Fruit fly (Drosophila melanogaster) ovary, adult (tissue): ENCODE data around the gene CG42857.

Experiments used
- CG17801 ChIP-seq: fragments of 200-800 bp; optimal IDR thresholded peaks from 2 replicates; lab custom pipeline; 2019; ENCODE audit warnings: missing biosample characterization, mild to moderate bottlenecking, missing genetic modification characterization, moderate library complexity; ENCODE audit not compliant: partially characterized antibody

The CG42857 gene

DNA sequence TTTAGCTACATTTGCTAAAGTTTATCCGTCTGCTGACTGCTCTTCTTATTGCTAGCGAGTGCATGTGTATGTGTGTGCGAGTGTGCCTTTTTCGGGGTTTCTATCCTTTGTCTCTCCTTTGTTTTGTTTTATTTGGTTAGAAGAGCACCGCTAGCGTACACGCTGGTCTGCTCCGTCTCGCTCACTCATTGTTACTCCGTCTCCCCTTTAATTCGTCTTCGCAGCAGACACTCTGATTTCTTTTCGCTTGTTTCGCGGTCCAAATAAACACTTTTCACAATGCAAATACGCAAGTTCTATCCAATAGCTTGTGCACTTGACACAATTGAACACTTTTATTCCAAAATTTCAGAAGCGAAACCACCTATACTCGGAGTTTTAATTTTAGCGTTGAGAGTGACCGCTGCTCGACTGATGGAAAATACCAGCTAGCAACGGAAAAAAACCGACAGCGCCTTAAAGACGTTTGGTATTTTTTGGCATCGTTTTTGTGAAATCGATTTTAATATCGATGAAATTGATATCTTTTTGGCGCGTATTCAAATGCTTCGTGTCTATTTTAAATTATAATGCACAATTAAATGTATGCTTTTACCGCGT is 11.9 kb downstream of the CG42857 start, which contains the start of gene FBXO11:
TSS of gene FBXO11 (minus strand) at position 423 of the 600 bp plus-strand sequence.
- peak; percentile 71 for TF ChIP-seq CG17801 (GFP tag; lab: Kevin White, UChicago)

- peak; percentile 8 for TF ChIP-seq CG17801 (GFP tag; lab: Kevin White, UChicago)
Observed at dm6 chr3R:9800644-9801330, 20.2 kb downstream of the CG42857 start, which contains the start of the genes CG9467 and CG8526. Gene CG9467, minus strand, starts transcription at chr3R:9801026. Gene CG8526, plus strand, starts transcription at chr3R:9801280.

dm6 chr3R:9793018-9793417 is 28.0 kb downstream of the CG42857 start, which contains the start of gene CG8516:
Gene CG8516, plus strand, starts transcription at chr3R:9793295.
- peak; percentile 51 for TF ChIP-seq CG17801 (GFP tag; lab: Kevin White, UChicago)

dm6 chr3R:9791177-9791806 is 29.7 kb downstream of the CG42857 start, which contains the start of the genes CG12945 and CG8507:
Gene CG12945, minus strand, starts transcription at chr3R:9791221.
Gene CG8507, plus strand, starts transcription at chr3R:9791483.
- peak; percentile 84 for TF ChIP-seq CG17801 (GFP tag; lab: Kevin White, UChicago)

DNA sequence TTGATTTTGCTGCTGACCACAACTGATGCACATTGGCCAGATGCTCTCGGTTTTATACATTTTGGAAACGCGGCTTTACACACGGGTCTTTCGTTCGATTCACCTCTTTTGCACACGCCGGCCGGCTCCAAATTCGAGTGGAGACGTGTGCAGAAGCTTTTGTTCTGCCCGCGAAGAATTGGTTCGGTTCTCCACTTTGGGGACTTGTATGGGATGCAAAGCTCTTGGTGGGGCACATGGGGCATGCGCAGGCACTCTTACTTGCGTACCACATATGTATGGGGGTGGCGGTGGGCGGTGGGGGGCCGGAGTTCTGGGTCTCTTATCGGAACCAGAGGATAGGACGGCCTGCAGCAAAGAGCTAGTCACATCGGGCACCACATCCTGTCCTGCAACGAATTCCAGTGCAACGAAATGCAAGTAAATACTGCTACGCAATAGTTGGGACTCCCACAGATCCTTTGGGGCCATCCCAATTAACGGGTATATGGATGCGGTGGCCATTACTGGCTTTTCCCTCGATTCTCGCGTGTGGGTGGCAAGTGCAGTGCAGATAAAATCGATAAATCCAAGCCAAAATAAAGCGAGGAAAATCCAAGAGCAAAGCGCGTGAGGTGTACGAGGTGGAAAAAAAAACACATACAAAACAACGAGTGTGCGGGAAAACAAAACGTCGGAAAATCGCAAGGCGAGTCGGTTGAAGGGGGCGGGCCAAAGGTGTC is 36.5 kb downstream of the CG42857 start, which contains the start of the genes MtnA and CG8500:
TSS of gene MtnA (minus strand) at position 30 of the 722 bp plus-strand sequence.
TSS of gene CG8500 (plus strand) at position 313 of the 722 bp plus-strand sequence.
- no peak for TF ChIP-seq CG17801 (GFP tag; lab: Kevin White, UChicago)

DNA sequence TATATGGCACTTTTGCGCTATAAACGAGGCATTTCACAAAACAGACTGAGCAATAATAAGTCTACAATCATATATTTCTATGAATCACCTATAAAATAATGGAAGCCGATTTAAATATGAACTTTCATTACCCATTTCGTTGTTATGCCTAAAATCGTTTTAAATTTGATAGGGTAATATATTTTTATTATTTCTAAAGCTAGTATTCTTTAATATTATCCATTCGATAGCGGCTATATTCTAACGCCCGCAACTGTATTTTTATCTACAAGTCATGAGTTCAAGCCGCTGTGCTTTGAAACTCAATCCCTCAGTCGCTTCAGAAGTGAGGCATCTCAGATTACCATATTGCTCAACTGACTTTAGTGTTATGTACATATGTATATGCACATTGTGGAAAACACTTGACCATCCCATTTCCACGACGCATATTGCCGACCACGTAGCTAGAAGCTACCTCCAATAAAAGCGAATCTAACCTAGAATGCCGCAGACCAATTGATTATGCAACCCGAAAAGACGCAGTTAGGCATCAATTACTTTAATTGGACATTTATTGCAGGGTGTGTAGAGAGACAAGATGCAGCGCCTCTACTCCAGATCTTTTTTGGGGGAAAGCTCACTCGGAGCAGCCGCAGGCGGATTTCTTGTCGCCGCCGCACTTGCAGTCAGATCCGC is 37.6 kb downstream of the CG42857 start:
- TF ChIP-seq CG17801 (GFP tag; lab: Kevin White, UChicago), result peak; percentile 55

DNA sequence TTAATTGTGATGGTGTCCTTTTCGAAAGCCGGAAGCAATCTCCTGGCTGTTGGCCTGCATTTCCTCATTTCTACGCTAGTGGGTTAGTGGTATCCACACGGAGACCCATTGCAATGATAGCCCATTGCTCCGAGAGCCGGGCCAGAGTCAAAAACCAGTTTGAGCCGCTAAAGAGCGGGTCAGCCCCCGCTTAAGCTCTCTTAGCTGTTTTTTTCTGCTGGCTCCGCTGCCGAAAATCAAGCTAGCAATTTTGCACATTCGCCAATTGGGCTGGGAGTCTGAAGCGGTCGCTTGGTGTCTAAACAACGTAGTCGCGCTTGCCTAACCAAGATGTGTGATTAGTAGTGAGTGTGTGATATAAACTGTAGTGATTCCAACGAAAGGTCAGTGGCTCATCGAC is 41.2 kb downstream of the CG42857 start, which contains the start of gene CG12947:
TSS of gene CG12947 (plus strand) at position 301 of the 400 bp plus-strand sequence.
- TF ChIP-seq CG17801 (GFP tag; lab: Kevin White, UChicago), result no peak

dm6 chr3R:9777941-9778360 is 43.0 kb downstream of the CG42857 start, which contains the start of gene RpS29:
Gene RpS29, plus strand, starts transcription at chr3R:9778042.
- TF ChIP-seq CG17801 (GFP tag; lab: Kevin White, UChicago), result peak; percentile 81

DNA sequence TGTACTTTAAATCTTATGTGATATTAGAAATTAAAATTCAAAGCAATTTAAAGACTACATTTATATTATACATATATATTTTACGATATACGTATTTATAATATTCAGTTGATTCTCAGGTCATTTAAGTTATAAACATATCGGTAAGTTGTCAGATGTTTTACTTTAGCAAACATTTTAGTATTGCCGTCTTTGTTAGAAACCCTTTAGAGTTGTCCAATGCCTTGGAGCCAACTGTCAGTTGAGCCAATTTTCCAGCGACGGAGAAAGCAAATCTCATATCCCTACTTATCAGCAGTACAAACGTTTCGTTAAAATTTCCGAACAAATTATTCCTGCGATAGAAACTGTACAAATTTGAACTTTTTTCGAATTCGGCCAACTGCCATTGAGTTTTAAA is 46.2 kb downstream of the CG42857 start, which contains the start of gene topi:
TSS of gene topi (plus strand) at position 301 of the 400 bp plus-strand sequence.
- no peak for TF ChIP-seq CG17801 (GFP tag; lab: Kevin White, UChicago)

DNA sequence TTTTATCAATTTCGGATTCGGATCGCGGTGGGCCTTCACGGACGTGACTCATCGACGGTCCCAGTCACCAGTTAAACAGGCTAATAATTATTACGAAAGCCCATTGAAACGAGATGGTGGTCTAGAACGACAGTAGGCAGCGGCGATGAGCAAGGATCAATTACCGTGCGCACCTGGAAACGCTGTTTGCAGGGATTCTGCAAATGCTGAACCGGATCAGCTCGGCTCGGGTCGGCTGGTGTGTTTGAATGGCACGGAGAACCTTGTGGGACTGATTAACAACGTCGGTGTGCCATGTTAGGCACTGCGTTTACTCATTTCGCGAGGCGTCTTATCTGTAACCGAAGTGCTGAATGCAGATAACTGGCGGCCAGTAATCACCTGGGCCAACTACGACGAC is 46.8 kb downstream of the CG42857 start, which contains the start of gene Whamy:
TSS of gene Whamy (minus strand) at position 273 of the 400 bp plus-strand sequence.
- no peak for TF ChIP-seq CG17801 (GFP tag; lab: Kevin White, UChicago)

DNA sequence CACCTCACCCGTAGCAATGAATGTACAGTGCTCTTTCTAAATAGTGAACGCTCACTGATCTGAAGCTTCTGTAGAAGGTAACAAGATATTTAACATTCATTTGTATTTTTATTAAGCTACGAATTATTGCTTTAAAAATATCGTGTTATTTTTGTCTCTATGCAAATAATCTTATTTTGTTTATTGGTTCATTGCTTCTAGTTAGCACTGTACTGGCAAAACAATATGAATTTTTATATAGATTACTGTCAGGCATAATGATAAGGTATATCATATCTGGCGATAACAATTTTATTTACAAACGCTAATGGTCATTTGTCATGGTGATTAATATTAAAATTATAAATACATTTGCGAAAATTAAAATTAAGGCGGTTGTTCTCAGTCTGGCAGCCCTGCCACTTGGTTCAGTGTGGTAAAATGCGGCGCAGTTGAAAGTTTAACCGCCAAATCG is 49.4 kb downstream of the CG42857 start, which contains the start of gene CG9471:
TSS of gene CG9471 (minus strand) at position 24 of the 454 bp plus-strand sequence.
- peak; percentile 95 for TF ChIP-seq CG17801 (GFP tag; lab: Kevin White, UChicago)
